Worm (Caenorhabditis elegans) whole organism, mixed stage, embryonic: ENCODE data around the gene rfs-1.
A peak's percentile ranks its signal among the peaks of the same experiment; 100 is the strongest.

ENCODE experiments used
- M03D4.4 ChIP-seq: sonication (generic microtip); optimal IDR thresholded peaks from 2 replicates; lab custom pipeline; 2017; ENCODE audit warnings: mild to moderate bottlenecking, missing genetic modification characterization, missing compliant biosample characterization
- bed-3 ChIP-seq: fragments of 200-800 bp; sonication (Bioruptor generic); optimal IDR thresholded peaks from 3 replicates; lab custom pipeline; 2018; ENCODE audit warnings: mild to moderate bottlenecking, missing genetic modification characterization, moderate library complexity, missing compliant biosample characterization
- blmp-1 ChIP-seq: fragments of 150-350 bp; optimal IDR thresholded peaks from 2 replicates; lab custom pipeline; 2014; ENCODE audit warnings: missing biosample characterization, missing genetic modification characterization
- ceh-39 ChIP-seq: fragments of 150-350 bp; optimal IDR thresholded peaks from 2 replicates; lab custom pipeline; 2014; ENCODE audit warnings: missing biosample characterization, missing genetic modification characterization
- ceh-43 ChIP-seq: fragments of 200-800 bp; sonication (Bioruptor generic); optimal IDR thresholded peaks from 2 replicates; lab custom pipeline; 2018; ENCODE audit warnings: mild to moderate bottlenecking, missing genetic modification characterization, moderate library complexity, missing compliant biosample characterization
- ceh-83 ChIP-seq: fragments of 200-800 bp; sonication (Bioruptor generic); optimal IDR thresholded peaks from 2 replicates; lab custom pipeline; 2018; ENCODE audit warnings: mild to moderate bottlenecking, missing genetic modification characterization, missing compliant biosample characterization
- ces-1 ChIP-seq: fragments of 150-350 bp; optimal IDR thresholded peaks from 2 replicates; lab custom pipeline; 2014; ENCODE audit warnings: missing biosample characterization, missing genetic modification reagents, missing genetic modification characterization
- cnd-1 ChIP-seq: fragments of 200-800 bp; sonication (Bioruptor generic); optimal IDR thresholded peaks from 2 replicates; lab custom pipeline; 2018; ENCODE audit warnings: mild to moderate bottlenecking, missing genetic modification characterization, missing compliant biosample characterization
- drap-1 ChIP-seq: fragments of 200-800 bp; sonication (Bioruptor generic); optimal IDR thresholded peaks from 3 replicates; lab custom pipeline; 2018; ENCODE audit warnings: mild to moderate bottlenecking, missing genetic modification characterization, missing compliant biosample characterization
- elt-1 ChIP-seq: sonication (generic microtip); optimal IDR thresholded peaks from 2 replicates; lab custom pipeline; 2017; ENCODE audit warnings: missing genetic modification characterization, mild to moderate bottlenecking, missing compliant biosample characterization, antibody characterized with exemption, moderate library complexity, borderline replicate concordance; ENCODE audit not compliant: insufficient read depth
- elt-3 ChIP-seq: fragments of 150-350 bp; optimal IDR thresholded peaks from 2 replicates; lab custom pipeline; 2014; ENCODE audit warnings: missing biosample characterization, missing genetic modification characterization
- flh-1 ChIP-seq: fragments of 200-800 bp; sonication (Bioruptor generic); optimal IDR thresholded peaks from 2 replicates; lab custom pipeline; 2018; ENCODE audit warnings: mild to moderate bottlenecking, missing genetic modification characterization, moderate library complexity, missing compliant biosample characterization
- ham-2 ChIP-seq: fragments of 200-800 bp; sonication (Bioruptor generic); optimal IDR thresholded peaks from 2 replicates; lab custom pipeline; 2018; ENCODE audit warnings: mild to moderate bottlenecking, missing genetic modification characterization, missing compliant biosample characterization
- hlh-1 ChIP-seq: fragments of 150-350 bp; optimal IDR thresholded peaks from 2 replicates; lab custom pipeline; 2014; ENCODE audit warnings: missing biosample characterization, missing genetic modification reagents, missing genetic modification characterization
- lin-13 ChIP-seq: fragments of 150-350 bp; optimal IDR thresholded peaks from 2 replicates; lab custom pipeline; 2014; ENCODE audit warnings: missing biosample characterization, missing genetic modification characterization
- mab-5 ChIP-seq: fragments of 150-350 bp; optimal IDR thresholded peaks from 2 replicates; lab custom pipeline; 2014; ENCODE audit warnings: missing biosample characterization, missing genetic modification characterization
- mls-2 ChIP-seq: sonication (generic microtip); optimal IDR thresholded peaks from 2 replicates; lab custom pipeline; 2016; ENCODE audit warnings: mild to moderate bottlenecking, missing genetic modification characterization, moderate library complexity, missing compliant biosample characterization
- nhr-12 ChIP-seq: fragments of 150-350 bp; optimal IDR thresholded peaks from 2 replicates; lab custom pipeline; 2014; ENCODE audit warnings: missing biosample characterization, missing genetic modification characterization
- nhr-2 ChIP-seq: fragments of 150-350 bp; optimal IDR thresholded peaks from 2 replicates; lab custom pipeline; 2014; ENCODE audit warnings: missing biosample characterization, missing genetic modification characterization
- nhr-237 ChIP-seq: fragments of 150-350 bp; optimal IDR thresholded peaks from 2 replicates; lab custom pipeline; 2014; ENCODE audit warnings: missing biosample characterization, missing genetic modification characterization
- nhr-28 ChIP-seq: fragments of 150-350 bp; optimal IDR thresholded peaks from 2 replicates; lab custom pipeline; 2014; ENCODE audit warnings: missing biosample characterization, missing genetic modification characterization
- pha-4 ChIP-seq: fragments of 150-350 bp; optimal IDR thresholded peaks from 2 replicates; lab custom pipeline; 2018; ENCODE audit warnings: missing biosample characterization, missing genetic modification reagents, missing genetic modification characterization
- sem-2 ChIP-seq: fragments of 200-800 bp; sonication (Bioruptor generic); optimal IDR thresholded peaks from 2 replicates; lab custom pipeline; 2018; ENCODE audit warnings: mild to moderate bottlenecking, missing genetic modification characterization, missing compliant biosample characterization
- sptf-1 ChIP-seq: sonication (generic microtip); optimal IDR thresholded peaks from 2 replicates; lab custom pipeline; 2017; ENCODE audit warnings: mild to moderate bottlenecking, missing genetic modification characterization, moderate library complexity, missing compliant biosample characterization
- tbx-8 ChIP-seq: fragments of 200-800 bp; sonication (Bioruptor generic); optimal IDR thresholded peaks from 2 replicates; lab custom pipeline; 2018; ENCODE audit warnings: mild to moderate bottlenecking, missing genetic modification characterization, moderate library complexity, missing compliant biosample characterization
- unc-120 ChIP-seq: sonication (generic microtip); optimal IDR thresholded peaks from 2 replicates; lab custom pipeline; 2017; ENCODE audit warnings: missing genetic modification characterization, missing compliant biosample characterization; ENCODE audit not compliant: poor library complexity, severe bottlenecking
- unc-39 ChIP-seq: fragments of 150-350 bp; optimal IDR thresholded peaks from 2 replicates; lab custom pipeline; 2014; ENCODE audit warnings: missing biosample characterization, missing genetic modification characterization
- unc-62 ChIP-seq: fragments of 150-350 bp; optimal IDR thresholded peaks from 2 replicates; lab custom pipeline; 2014; ENCODE audit warnings: missing biosample characterization, missing genetic modification reagents, missing genetic modification characterization
- ztf-11 ChIP-seq: fragments of 150-350 bp; optimal IDR thresholded peaks from 2 replicates; lab custom pipeline; 2014; ENCODE audit warnings: missing biosample characterization, missing genetic modification characterization

rfs-1 gene

DNA sequence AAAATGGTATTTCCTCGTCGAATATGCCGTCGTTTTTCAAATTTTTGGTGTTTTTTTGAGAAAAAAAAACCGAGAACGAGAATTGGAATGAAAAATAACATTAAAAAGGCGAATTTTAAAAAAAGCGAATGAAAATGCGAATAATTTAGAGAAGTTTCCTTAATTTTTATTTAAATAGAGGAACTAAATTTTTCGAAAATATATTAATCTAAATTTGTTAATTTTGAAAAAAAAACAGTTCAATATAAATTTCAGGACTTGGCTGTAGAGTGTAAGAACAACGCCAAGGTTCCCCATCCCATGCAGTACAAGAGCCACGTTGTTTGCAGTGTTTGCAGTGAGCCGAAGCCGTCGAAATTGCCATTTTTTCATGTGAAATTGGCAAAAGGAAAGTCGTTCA lies 35.8 kb upstream of the rfs-1 start, which contains the start of gene C50C3.19:
Gene C50C3.19 (plus strand): TSS at position 301 of the 400 bp plus-strand sequence.
- TF ChIP-seq hlh-1 (tag; lab: Kevin White, UChicago) (no peak), ham-2 (GFP tag; lab: Kevin White, UChicago) (no peak)
- TF ChIP-seq, all 35 proteins: peak for 0

DNA sequence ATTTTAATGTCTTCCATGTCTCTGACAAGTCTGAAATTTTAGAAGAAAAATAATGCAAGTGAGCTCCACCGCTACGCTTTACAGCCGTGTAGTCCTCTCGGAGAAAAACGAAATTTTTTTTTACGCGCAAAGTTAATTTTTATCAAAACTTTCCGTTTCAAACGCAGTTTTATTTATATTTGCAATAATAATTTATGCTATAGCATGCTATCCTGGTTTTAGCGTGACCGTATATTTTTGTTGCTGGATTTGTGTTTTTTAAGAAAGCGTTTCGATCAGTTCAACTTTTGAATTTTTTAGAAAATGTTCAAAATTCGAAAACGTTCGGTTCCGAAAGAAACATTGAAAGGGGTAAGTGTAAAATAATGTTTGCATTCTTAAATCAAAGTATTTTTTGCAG lies 34.6 kb upstream of the rfs-1 start, which contains the start of gene C50C3.1:
Gene C50C3.1 (plus strand): TSS at position 301 of the 400 bp plus-strand sequence.
- TF ChIP-seq nhr-12 (no peak), lin-13 (tag; lab: Kevin White, UChicago) (no peak), blmp-1 (tag; lab: Kevin White, UChicago) (no peak), mls-2 (tag; lab: Kevin White, UChicago) (no peak), ceh-39 (tag; lab: Kevin White, UChicago) (no peak), bed-3 (GFP tag; lab: Kevin White, UChicago) (no peak), tbx-8 (GFP tag; lab: Kevin White, UChicago) (no peak), flh-1 (GFP tag; lab: Kevin White, UChicago) (no peak), nhr-2 (tag; lab: Kevin White, UChicago) (no peak), sem-2 (no peak), ham-2 (GFP tag; lab: Kevin White, UChicago) (no peak), unc-39 (tag; lab: Kevin White, UChicago) (no peak), ztf-11 (tag; lab: Kevin White, UChicago) (no peak), elt-3 (tag; lab: Kevin White, UChicago) (no peak)

DNA sequence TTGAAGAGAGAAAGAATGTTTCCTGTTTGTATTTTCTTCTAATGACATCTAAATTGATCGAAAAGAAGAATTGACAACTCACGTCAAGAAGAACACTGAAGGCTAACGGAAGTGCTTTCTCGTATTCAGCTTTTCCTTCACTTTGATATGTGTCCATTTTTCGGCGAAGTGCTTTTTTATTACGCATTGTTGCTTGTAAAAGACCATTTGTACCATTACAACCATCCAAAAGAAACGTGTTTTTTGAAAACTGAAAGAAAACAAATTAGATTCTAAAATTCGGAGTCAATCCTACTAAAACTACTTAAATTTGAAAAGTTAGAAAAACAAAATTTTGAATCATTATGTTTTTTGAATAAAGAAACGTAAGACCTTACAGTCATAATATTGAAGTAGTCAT lies 27.2 kb upstream of the rfs-1 start:
- TF ChIP-seq unc-39 (tag; lab: Kevin White, UChicago) (no peak), hlh-1 (tag; lab: Kevin White, UChicago) (no peak), ces-1 (GFP tag; lab: Kevin White, UChicago) (no peak), unc-62 (GFP tag; lab: Kevin White, UChicago) (no peak), M03D4.4 (tag; lab: Kevin White, UChicago) (no peak), cnd-1 (tag; lab: Kevin White, UChicago) (no peak), ceh-43 (no peak), nhr-237 (tag; lab: Kevin White, UChicago) (no peak), nhr-12 (no peak), pha-4 (tag; lab: Kevin White, UChicago) (no peak), drap-1 (GFP tag; lab: Kevin White, UChicago) (no peak), ceh-39 (tag; lab: Kevin White, UChicago) (no peak), tbx-8 (GFP tag; lab: Kevin White, UChicago) (no peak), ham-2 (GFP tag; lab: Kevin White, UChicago) (no peak), flh-1 (GFP tag; lab: Kevin White, UChicago) (no peak), bed-3 (GFP tag; lab: Kevin White, UChicago) (no peak), elt-1 (tag; lab: Kevin White, UChicago) (no peak), sptf-1 (tag; lab: Kevin White, UChicago) (no peak), ceh-83 (GFP tag; lab: Kevin White, UChicago) (no peak)

DNA sequence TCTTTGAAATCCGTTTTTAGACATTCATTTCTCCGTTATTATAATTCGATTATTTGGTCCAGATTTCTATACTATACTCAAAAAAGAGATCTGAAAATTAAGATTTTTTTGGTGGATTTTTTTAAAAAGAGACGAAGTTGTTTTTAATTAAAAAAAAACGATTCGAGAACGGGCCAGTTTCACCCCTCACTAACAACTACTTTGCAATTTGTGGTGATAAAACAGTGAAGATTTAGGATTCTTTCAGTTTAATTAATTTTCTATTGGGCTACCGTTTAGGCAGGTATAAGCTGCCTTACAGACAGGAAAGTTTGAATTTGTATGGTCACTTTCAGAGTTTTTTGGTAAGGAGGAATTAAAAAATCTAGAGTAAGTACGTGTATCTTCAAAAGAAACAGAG lies 25.2 kb upstream of the rfs-1 start, which contains the start of gene unc-36:
Gene unc-36 (minus strand): TSS at position 101 of the 400 bp plus-strand sequence.
- TF ChIP-seq tbx-8 (GFP tag; lab: Kevin White, UChicago): no peak
- no peak for TF ChIP-seq ceh-43
- no peak for TF ChIP-seq nhr-237 (tag; lab: Kevin White, UChicago)
- no peak for TF ChIP-seq flh-1 (GFP tag; lab: Kevin White, UChicago)
- no peak for TF ChIP-seq nhr-28 (tag; lab: Kevin White, UChicago)
- no peak for TF ChIP-seq elt-1 (tag; lab: Kevin White, UChicago)
- no peak for TF ChIP-seq ces-1 (GFP tag; lab: Kevin White, UChicago)
- TF ChIP-seq blmp-1 (tag; lab: Kevin White, UChicago): no peak
- TF ChIP-seq unc-62 (GFP tag; lab: Kevin White, UChicago): no peak

DNA sequence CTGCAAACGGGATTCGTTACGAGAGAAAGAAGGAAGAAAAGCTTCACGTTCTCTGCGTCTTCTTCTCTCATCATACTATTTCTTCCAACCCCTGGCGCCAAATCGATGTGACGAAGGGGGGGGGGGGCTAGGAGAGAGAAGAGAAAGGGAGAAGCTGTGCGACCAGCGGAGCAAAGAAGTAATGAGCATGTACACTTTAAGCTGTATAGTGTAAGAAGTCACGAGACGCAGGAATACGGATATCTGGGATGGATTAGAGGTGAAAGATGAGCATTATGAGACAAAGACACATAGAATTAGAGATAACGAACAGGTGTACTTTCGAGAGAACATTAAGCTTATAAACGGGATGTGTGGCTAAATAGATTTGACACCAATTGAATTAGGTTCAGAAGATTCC lies 24.5 kb upstream of the rfs-1 start:
- peak; percentile 36 for TF ChIP-seq unc-62 (GFP tag; lab: Kevin White, UChicago)
- TF ChIP-seq M03D4.4 (tag; lab: Kevin White, UChicago): no peak
- TF ChIP-seq mls-2 (tag; lab: Kevin White, UChicago): no peak
- no peak for TF ChIP-seq ceh-43
- peak; percentile 58 for TF ChIP-seq hlh-1 (tag; lab: Kevin White, UChicago)
- no peak for TF ChIP-seq drap-1 (GFP tag; lab: Kevin White, UChicago)
- TF ChIP-seq ces-1 (GFP tag; lab: Kevin White, UChicago): peak; percentile 62
- TF ChIP-seq unc-120 (tag; lab: Kevin White, UChicago): peak; percentile 83
- peak; percentile 21 for TF ChIP-seq mab-5 (tag; lab: Kevin White, UChicago)
